Worm (Caenorhabditis elegans) whole organism, L4 larva: ENCODE results near the gene sfxn-1.5.

Experiments used
- R02D3.7 ChIP-seq: fragments of 150-350 bp; sonication (generic microtip); optimal IDR thresholded peaks from 3 replicates; lab custom pipeline; 2014; ENCODE audit warnings: missing biosample characterization, missing genetic modification characterization
- Y48G9A.11 ChIP-seq: fragments of 200-800 bp; sonication (Bioruptor generic); IDR thresholded peaks from 2 replicates; pipeline ENCODE4 v1.3.6; 2022; ENCODE audit warnings: missing genetic modification reagents, missing genetic modification characterization, missing compliant biosample characterization
- ZK546.5 ChIP-seq, 2 experiments: sonication (generic microtip); optimal IDR thresholded peaks; 2 replicates each; lab custom pipeline; 2017; ENCODE audit warnings: missing biosample characterization in 2 of 2, missing genetic modification characterization in 2 of 2
- aha-1 ChIP-seq: fragments of 150-350 bp; peaks from one replicate; lab custom pipeline; 2014; ENCODE audit warnings: missing biosample characterization, missing genetic modification characterization
- attf-4 ChIP-seq: sonication (generic microtip); optimal IDR thresholded peaks from 3 replicates; lab custom pipeline; 2017; ENCODE audit warnings: missing biosample characterization, missing genetic modification characterization
- ces-1 ChIP-seq: fragments of 150-350 bp; sonication (generic microtip); optimal IDR thresholded peaks from 4 replicates; lab custom pipeline; 2014; ENCODE audit warnings: missing biosample characterization, missing genetic modification reagents, missing genetic modification characterization
- ctbp-1 ChIP-seq: fragments of 200-800 bp; sonication (Bioruptor generic); IDR thresholded peaks from 2 replicates; pipeline ENCODE4 v1.3.6; 2022; ENCODE audit warnings: missing genetic modification reagents, missing genetic modification characterization, missing compliant biosample characterization
- daf-12 ChIP-seq: fragments of 150-350 bp; optimal IDR thresholded peaks from 2 replicates; lab custom pipeline; 2014; ENCODE audit warnings: missing biosample characterization, missing genetic modification reagents, missing genetic modification characterization
- daf-19 ChIP-seq: fragments of 200-800 bp; sonication (Bioruptor generic); conservative IDR thresholded peaks from 2 replicates; pipeline ENCODE4 v1.3.6; 2022; ENCODE audit warnings: missing genetic modification characterization, missing compliant biosample characterization
- dmd-6 ChIP-seq: fragments of 200-800 bp; sonication (Bioruptor generic); IDR thresholded peaks from 2 replicates; pipeline ENCODE4 v1.3.6; 2022; ENCODE audit warnings: missing genetic modification reagents, missing genetic modification characterization, missing compliant biosample characterization
- dve-1 ChIP-seq: sonication (generic microtip); optimal IDR thresholded peaks from 2 replicates; lab custom pipeline; 2017; ENCODE audit warnings: antibody characterized with exemption, mild to moderate bottlenecking, missing genetic modification characterization, missing compliant biosample characterization; ENCODE audit not compliant: insufficient read depth
- egl-43 ChIP-seq: fragments of 200-800 bp; sonication (Bioruptor generic); IDR thresholded peaks from 2 replicates; pipeline ENCODE4 v1.3.6; 2022; ENCODE audit warnings: missing genetic modification reagents, missing genetic modification characterization, missing compliant biosample characterization
- fkh-10 ChIP-seq: fragments of 150-350 bp; optimal IDR thresholded peaks from 2 replicates; lab custom pipeline; 2014; ENCODE audit warnings: missing biosample characterization, missing genetic modification reagents, missing genetic modification characterization
- gei-8 ChIP-seq: fragments of 200-800 bp; sonication (Bioruptor generic); optimal IDR thresholded peaks from 2 replicates; lab custom pipeline; 2018; ENCODE audit warnings: mild to moderate bottlenecking, missing genetic modification characterization, missing compliant biosample characterization
- hmg-1.1 ChIP-seq: fragments of 200-800 bp; sonication (Bioruptor generic); IDR thresholded peaks from 2 replicates; pipeline ENCODE4 v1.3.6; 2022; ENCODE audit warnings: missing genetic modification reagents, missing genetic modification characterization, missing compliant biosample characterization
- jun-1 ChIP-seq: fragments of 150-350 bp; optimal IDR thresholded peaks from 2 replicates; lab custom pipeline; 2014; ENCODE audit warnings: missing biosample characterization, missing genetic modification reagents, missing genetic modification characterization
- lim-7 ChIP-seq: fragments of 200-800 bp; sonication (Bioruptor generic); IDR thresholded peaks from 2 replicates; pipeline ENCODE4 v1.3.6; 2022; ENCODE audit warnings: missing genetic modification characterization, missing compliant biosample characterization
- lin-29 ChIP-seq: fragments of 200-800 bp; sonication (Bioruptor generic); IDR thresholded peaks from 2 replicates; pipeline ENCODE4 v1.3.6; 2022; ENCODE audit warnings: missing genetic modification reagents, missing genetic modification characterization, missing compliant biosample characterization
- lin-38 ChIP-seq: fragments of 200-800 bp; sonication (Bioruptor generic); IDR thresholded peaks from 2 replicates; pipeline ENCODE4 v1.3.6; 2022; ENCODE audit warnings: missing genetic modification reagents, missing genetic modification characterization, missing compliant biosample characterization
- lsy-2 ChIP-seq, 2 experiments: fragments of 150-350 bp in 1 of 2; sonication (generic microtip) in 1 of 2; optimal IDR thresholded peaks; 2 replicates each; lab custom pipeline; 2014 to 2017; ENCODE audit warnings: missing biosample characterization in 2 of 2, missing genetic modification characterization in 2 of 2
- mep-1 ChIP-seq: fragments of 150-350 bp; sonication (generic microtip); optimal IDR thresholded peaks from 3 replicates; lab custom pipeline; 2014; ENCODE audit warnings: missing biosample characterization, missing genetic modification characterization
- nhr-11 ChIP-seq: fragments of 150-350 bp; optimal IDR thresholded peaks from 2 replicates; lab custom pipeline; 2014; ENCODE audit warnings: missing biosample characterization, missing genetic modification characterization
- nhr-237 ChIP-seq: sonication (generic microtip); optimal IDR thresholded peaks from 2 replicates; lab custom pipeline; 2017; ENCODE audit warnings: missing biosample characterization, missing genetic modification characterization
- nhr-25 ChIP-seq: sonication (generic microtip); optimal IDR thresholded peaks from 2 replicates; lab custom pipeline; 2017; ENCODE audit warnings: missing genetic modification characterization, mild to moderate bottlenecking, missing compliant biosample characterization, antibody characterized with exemption, moderate library complexity, borderline replicate concordance; ENCODE audit not compliant: insufficient read depth
- nhr-28 ChIP-seq: fragments of 150-350 bp; optimal IDR thresholded peaks from 2 replicates; lab custom pipeline; 2014; ENCODE audit warnings: missing biosample characterization, missing genetic modification characterization
- nhr-41 ChIP-seq: fragments of 200-800 bp; sonication (Bioruptor generic); IDR thresholded peaks from 2 replicates; pipeline ENCODE4 v1.3.6; 2022; ENCODE audit warnings: missing genetic modification reagents, missing genetic modification characterization, missing compliant biosample characterization
- nhr-42 ChIP-seq: fragments of 200-800 bp; sonication (Bioruptor generic); IDR thresholded peaks from 2 replicates; pipeline ENCODE4 v1.3.6; 2022; ENCODE audit warnings: missing genetic modification characterization, missing compliant biosample characterization
- nhr-48 ChIP-seq: sonication (generic microtip); optimal IDR thresholded peaks from 2 replicates; lab custom pipeline; 2016; ENCODE audit warnings: mild to moderate bottlenecking, missing genetic modification characterization, missing compliant biosample characterization
- saeg-2 ChIP-seq: fragments of 200-800 bp; sonication (Bioruptor generic); IDR thresholded peaks from 2 replicates; pipeline ENCODE4 v1.3.6; 2022; ENCODE audit warnings: missing genetic modification reagents, missing genetic modification characterization, missing compliant biosample characterization
- set-16 ChIP-seq: fragments of 200-800 bp; sonication (Bioruptor generic); IDR thresholded peaks from 2 replicates; pipeline ENCODE4 v1.3.6; 2022; ENCODE audit warnings: missing genetic modification reagents, missing genetic modification characterization, missing compliant biosample characterization
- snpc-1.2 ChIP-seq: fragments of 200-800 bp; sonication (Bioruptor generic); IDR thresholded peaks from 2 replicates; pipeline ENCODE4 v1.3.6; 2022; ENCODE audit warnings: missing genetic modification reagents, missing genetic modification characterization, missing compliant biosample characterization
- unc-39 ChIP-seq: sonication (generic microtip); optimal IDR thresholded peaks from 2 replicates; lab custom pipeline; 2017; ENCODE audit warnings: missing biosample characterization, missing genetic modification characterization
- unc-62 ChIP-seq, 3 experiments: fragments of 150-350 bp in 1 of 3; sonication (generic microtip); optimal IDR thresholded peaks in 2 of 3; peaks in 1 of 3; 1 replicate in 1 of 3; 2 replicates in 2 of 3; lab custom pipeline; 2014 to 2017; ENCODE audit warnings: missing biosample characterization in 3 of 3, missing genetic modification characterization in 3 of 3, missing genetic modification reagents in 3 of 3, missing genotype in 1 of 3
- ztf-11 ChIP-seq: fragments of 150-350 bp; optimal IDR thresholded peaks from 2 replicates; lab custom pipeline; 2014; ENCODE audit warnings: missing biosample characterization, missing genetic modification characterization
- ztf-7 ChIP-seq: fragments of 150-350 bp; optimal IDR thresholded peaks from 2 replicates; lab custom pipeline; 2014; ENCODE audit warnings: missing biosample characterization, missing genetic modification characterization

sfxn-1.5 gene

ce11 chrX:11641562-11641961 is 19.9 kb downstream of the sfxn-1.5 start:
- TF ChIP-seq aha-1 (tag; lab: Kevin White, UChicago) = peak; percentile 64
- TF ChIP-seq unc-39 = no peak

ce11 chrX:11640463-11640995 is 20.9 kb downstream of the sfxn-1.5 start:
- TF ChIP-seq fkh-10 (GFP tag; lab: Kevin White, UChicago) = peak; percentile 95
- TF ChIP-seq hmg-1.1 (GFP tag; lab: Robert Waterston, UW) = 0 out of 2 replicates have a peak, but pooled peaks have one; percentile 20
- TF ChIP-seq ztf-7 (tag; lab: Kevin White, UChicago) = no peak
- TF ChIP-seq nhr-237 (tag; lab: Kevin White, UChicago) = no peak
- TF ChIP-seq lsy-2 (tag; optimal IDR thresholded peaks at IDR 0.05; lab: Kevin White, UChicago) = peak in 1 of 2 experiments; percentile 18
- TF ChIP-seq ctbp-1 (GFP tag; lab: Robert Waterston, UW) = 0 out of 2 replicates have a peak, but pooled peaks have one; percentile 37

- no peak for TF ChIP-seq attf-4 (tag; lab: Kevin White, UChicago)
Measured at ce11 chrX:11638987-11639386, 22.5 kb downstream of the sfxn-1.5 start.

- TF ChIP-seq saeg-2 (no peak), aha-1 (tag; lab: Kevin White, UChicago) (peak; percentile 21), nhr-42 (GFP tag; lab: Robert Waterston, UW) (0 out of 2 replicates have a peak, but pooled peaks have one; percentile 18), lin-29 (GFP tag; lab: Robert Waterston, UW) (no peak), unc-62 (GFP tag; optimal IDR thresholded peaks at IDR 0.05 in 1 of 2; lab: Kevin White, UChicago) (peak in 1 of 2 experiments; percentile 53), unc-62 (tag; optimal IDR thresholded peaks at IDR 0.05; lab: Kevin White, UChicago) (no peak), Y48G9A.11 (no peak)
Measured at ce11 chrX:11637721-11638120, 23.7 kb downstream of the sfxn-1.5 start.

- TF ChIP-seq ztf-11 (tag; lab: Kevin White, UChicago) = no peak
- no peak for TF ChIP-seq nhr-48 (tag; lab: Kevin White, UChicago)
- peak; percentile 14 for TF ChIP-seq fkh-10 (GFP tag; lab: Kevin White, UChicago)
- no peak for TF ChIP-seq dmd-6
- no peak for TF ChIP-seq nhr-25 (tag; lab: Kevin White, UChicago)
- TF ChIP-seq ces-1 (GFP tag; lab: Kevin White, UChicago) = peak; percentile 62
- no peak for TF ChIP-seq egl-43
Measured at ce11 chrX:11633278-11633677, 28.2 kb downstream of the sfxn-1.5 start.

ce11 chrX:11632107-11632506 is 29.4 kb downstream of the sfxn-1.5 start, which contains the start of gene sto-6:
Gene sto-6, plus strand, starts transcription at chrX:11632407.
- TF ChIP-seq lim-7 (GFP tag; lab: Robert Waterston, UW) (no peak), nhr-25 (tag; lab: Kevin White, UChicago) (no peak), nhr-41 (GFP tag; lab: Robert Waterston, UW) (no peak), lin-38 (GFP tag; lab: Robert Waterston, UW) (no peak), lsy-2 (tag; optimal IDR thresholded peaks at IDR 0.05; lab: Kevin White, UChicago) (no peak)

ce11 chrX:11630499-11630898 is 31.0 kb downstream of the sfxn-1.5 start:
- TF ChIP-seq aha-1 (tag; lab: Kevin White, UChicago) (peak; percentile 30), dve-1 (tag; lab: Kevin White, UChicago) (no peak), hmg-1.1 (GFP tag; lab: Robert Waterston, UW) (0 out of 2 replicates have a peak, but pooled peaks have one; percentile 24), ctbp-1 (GFP tag; lab: Robert Waterston, UW) (0 out of 2 replicates have a peak, but pooled peaks have one; percentile 23)

- no peak for TF ChIP-seq jun-1 (tag; lab: Kevin White, UChicago)
- no peak for TF ChIP-seq R02D3.7 (tag; lab: Kevin White, UChicago)
- TF ChIP-seq daf-19 = no peak
- TF ChIP-seq lin-29 (GFP tag; lab: Robert Waterston, UW) = no peak
- TF ChIP-seq aha-1 (tag; lab: Kevin White, UChicago) = no peak
- no peak for TF ChIP-seq ces-1 (GFP tag; lab: Kevin White, UChicago)
- TF ChIP-seq nhr-11 (tag; lab: Kevin White, UChicago) = no peak
- TF ChIP-seq saeg-2 = no peak
- TF ChIP-seq set-16 (GFP tag; lab: Robert Waterston, UW) = no peak
- no peak for TF ChIP-seq ZK546.5 (tag; optimal IDR thresholded peaks at IDR 0.05; lab: Kevin White, UChicago)
- no peak for TF ChIP-seq gei-8 (GFP tag; lab: Kevin White, UChicago)
- no peak for TF ChIP-seq fkh-10 (GFP tag; lab: Kevin White, UChicago)
- TF ChIP-seq nhr-28 (tag; lab: Kevin White, UChicago) = no peak
- TF ChIP-seq nhr-48 (tag; lab: Kevin White, UChicago) = no peak
- TF ChIP-seq mep-1 (tag; lab: Kevin White, UChicago) = no peak
- TF ChIP-seq lin-38 (GFP tag; lab: Robert Waterston, UW) = no peak
- no peak for TF ChIP-seq snpc-1.2 (GFP tag; lab: Robert Waterston, UW)
- TF ChIP-seq nhr-42 (GFP tag; lab: Robert Waterston, UW) = no peak
- TF ChIP-seq daf-12 (tag; lab: Kevin White, UChicago) = no peak
- TF ChIP-seq, all 104 proteins: peak for 0
Measured at ce11 chrX:11628580-11628979, 32.9 kb downstream of the sfxn-1.5 start, which contains the start of gene spp-30. Gene spp-30, minus strand, starts transcription at chrX:11628680.
